Worm (Caenorhabditis elegans) whole organism, L4 larva: ENCODE measurements around the gene iglr-2.

Experiments
- D1046.2 ChIP-seq: fragments of 200-800 bp; sonication (Bioruptor generic); IDR thresholded peaks from 2 replicates; pipeline ENCODE4 v1.3.6; 2022; ENCODE audit warnings: missing genetic modification characterization, missing compliant biosample characterization
- F10B5.3 ChIP-seq: sonication (generic microtip); optimal IDR thresholded peaks from 2 replicates; lab custom pipeline; 2016; ENCODE audit warnings: mild to moderate bottlenecking, missing genetic modification characterization, missing compliant biosample characterization
- F37D6.2 ChIP-seq: sonication (generic microtip); optimal IDR thresholded peaks from 2 replicates; lab custom pipeline; 2016; ENCODE audit warnings: mild to moderate bottlenecking, missing genetic modification characterization, missing compliant biosample characterization
- F49E8.2 ChIP-seq: sonication (generic microtip); optimal IDR thresholded peaks from 2 replicates; lab custom pipeline; 2016; ENCODE audit warnings: missing compliant biosample characterization, mild to moderate bottlenecking, missing genetic modification characterization, borderline replicate concordance
- R02D3.7 ChIP-seq: fragments of 150-350 bp; sonication (generic microtip); optimal IDR thresholded peaks from 3 replicates; lab custom pipeline; 2014; ENCODE audit warnings: missing biosample characterization, missing genetic modification characterization
- T20F7.1 ChIP-seq: fragments of 200-800 bp; sonication (Bioruptor generic); optimal IDR thresholded peaks from 2 replicates; lab custom pipeline; 2018; ENCODE audit warnings: mild to moderate bottlenecking, missing genetic modification characterization, missing compliant biosample characterization
- aha-1 ChIP-seq: fragments of 150-350 bp; peaks from one replicate; lab custom pipeline; 2014; ENCODE audit warnings: missing biosample characterization, missing genetic modification characterization
- aly-2 ChIP-seq: sonication (generic microtip); optimal IDR thresholded peaks from 2 replicates; lab custom pipeline; 2018; ENCODE audit warnings: missing biosample characterization, missing genetic modification characterization
- ceh-20 ChIP-seq: fragments of 200-800 bp; sonication (Bioruptor generic); IDR thresholded peaks from 2 replicates; pipeline ENCODE4 v1.3.6; 2022; ENCODE audit warnings: missing genetic modification reagents, missing genetic modification characterization, missing compliant biosample characterization
- ceh-32 ChIP-seq: sonication (generic microtip); optimal IDR thresholded peaks from 2 replicates; lab custom pipeline; 2016; ENCODE audit warnings: mild to moderate bottlenecking, missing genetic modification characterization, missing compliant biosample characterization; ENCODE audit not compliant: poor library complexity
- cey-2 ChIP-seq: sonication (generic microtip); optimal IDR thresholded peaks from 3 replicates; lab custom pipeline; 2017; ENCODE audit warnings: missing genetic modification characterization, mild to moderate bottlenecking, missing compliant biosample characterization, antibody characterized with exemption, borderline replicate concordance; ENCODE audit not compliant: insufficient read depth
- daf-12 ChIP-seq: fragments of 150-350 bp; optimal IDR thresholded peaks from 2 replicates; lab custom pipeline; 2014; ENCODE audit warnings: missing biosample characterization, missing genetic modification reagents, missing genetic modification characterization
- daf-16 ChIP-seq, 3 experiments: sonication (generic microtip); optimal IDR thresholded peaks; 2 replicates each; lab custom pipeline; 2016 to 2017; ENCODE audit warnings: missing genetic modification characterization in 3 of 3, missing genetic modification reagents in 3 of 3, mild to moderate bottlenecking in 2 of 3, missing compliant biosample characterization in 2 of 3, missing biosample characterization in 1 of 3, moderate library complexity in 1 of 3
- dmd-6 ChIP-seq: fragments of 200-800 bp; sonication (Bioruptor generic); IDR thresholded peaks from 2 replicates; pipeline ENCODE4 v1.3.6; 2022; ENCODE audit warnings: missing genetic modification reagents, missing genetic modification characterization, missing compliant biosample characterization
- dmd-8 ChIP-seq: fragments of 200-800 bp; sonication (Bioruptor generic); IDR thresholded peaks from 2 replicates; pipeline ENCODE4 v1.3.6; 2022; ENCODE audit warnings: missing genetic modification characterization, missing compliant biosample characterization
- dmd-9 ChIP-seq: fragments of 200-800 bp; sonication (Bioruptor generic); IDR thresholded peaks from 2 replicates; pipeline ENCODE4 v1.3.6; 2022; ENCODE audit warnings: missing genetic modification reagents, missing genetic modification characterization, missing compliant biosample characterization
- dve-1 ChIP-seq: sonication (generic microtip); optimal IDR thresholded peaks from 2 replicates; lab custom pipeline; 2017; ENCODE audit warnings: antibody characterized with exemption, mild to moderate bottlenecking, missing genetic modification characterization, missing compliant biosample characterization; ENCODE audit not compliant: insufficient read depth
- fkh-10 ChIP-seq: fragments of 150-350 bp; optimal IDR thresholded peaks from 2 replicates; lab custom pipeline; 2014; ENCODE audit warnings: missing biosample characterization, missing genetic modification reagents, missing genetic modification characterization
- hlh-11 ChIP-seq: fragments of 200-800 bp; sonication (Bioruptor generic); optimal IDR thresholded peaks from 2 replicates; lab custom pipeline; 2018; ENCODE audit warnings: mild to moderate bottlenecking, missing genetic modification characterization, missing compliant biosample characterization
- hlh-30 ChIP-seq: sonication (generic microtip); optimal IDR thresholded peaks from 2 replicates; lab custom pipeline; 2017; ENCODE audit warnings: antibody characterized with exemption, mild to moderate bottlenecking, missing genetic modification characterization, missing compliant biosample characterization; ENCODE audit not compliant: insufficient read depth
- hmg-1.1 ChIP-seq: fragments of 200-800 bp; sonication (Bioruptor generic); IDR thresholded peaks from 2 replicates; pipeline ENCODE4 v1.3.6; 2022; ENCODE audit warnings: missing genetic modification reagents, missing genetic modification characterization, missing compliant biosample characterization
- lin-1 ChIP-seq: fragments of 200-800 bp; sonication (Bioruptor generic); IDR thresholded peaks from 2 replicates; pipeline ENCODE4 v1.3.6; 2022; ENCODE audit warnings: missing genetic modification reagents, missing genetic modification characterization, missing compliant biosample characterization
- lin-38 ChIP-seq: fragments of 200-800 bp; sonication (Bioruptor generic); IDR thresholded peaks from 2 replicates; pipeline ENCODE4 v1.3.6; 2022; ENCODE audit warnings: missing genetic modification reagents, missing genetic modification characterization, missing compliant biosample characterization
- madf-5 ChIP-seq, 2 experiments: fragments of 200-800 bp; sonication (Bioruptor generic); IDR thresholded peaks; 2 replicates each; pipeline ENCODE4 v1.3.6; 2022; ENCODE audit warnings: missing compliant biosample characterization in 2 of 2, missing genetic modification characterization in 2 of 2
- madf-9 ChIP-seq: fragments of 200-800 bp; sonication (Bioruptor generic); conservative IDR thresholded peaks from 2 replicates; pipeline ENCODE4 v1.3.6; 2022; ENCODE audit warnings: missing genetic modification reagents, missing genetic modification characterization, missing compliant biosample characterization
- mdt-29 ChIP-seq: fragments of 200-800 bp; sonication (Bioruptor generic); IDR thresholded peaks from 2 replicates; pipeline ENCODE4 v1.3.6; 2022; ENCODE audit warnings: missing genetic modification reagents, missing genetic modification characterization, missing compliant biosample characterization
- mep-1 ChIP-seq: fragments of 150-350 bp; sonication (generic microtip); optimal IDR thresholded peaks from 3 replicates; lab custom pipeline; 2014; ENCODE audit warnings: missing biosample characterization, missing genetic modification characterization
- mes-2 ChIP-seq: sonication (generic microtip); optimal IDR thresholded peaks from 2 replicates; lab custom pipeline; 2016; ENCODE audit warnings: missing genotype, mild to moderate bottlenecking, missing genetic modification characterization, missing compliant biosample characterization; ENCODE audit not compliant: poor library complexity, severe bottlenecking
- mxl-3 ChIP-seq: fragments of 200-800 bp; sonication (Bioruptor generic); optimal IDR thresholded peaks from 2 replicates; lab custom pipeline; 2018; ENCODE audit warnings: mild to moderate bottlenecking, missing genetic modification characterization, missing compliant biosample characterization
- nhr-102 ChIP-seq: sonication (generic microtip); optimal IDR thresholded peaks from 2 replicates; lab custom pipeline; 2016; ENCODE audit warnings: mild to moderate bottlenecking, missing genetic modification characterization, moderate library complexity, missing compliant biosample characterization
- nhr-11 ChIP-seq: fragments of 150-350 bp; optimal IDR thresholded peaks from 2 replicates; lab custom pipeline; 2014; ENCODE audit warnings: missing biosample characterization, missing genetic modification characterization
- nhr-111 ChIP-seq: fragments of 200-800 bp; sonication (Bioruptor generic); optimal IDR thresholded peaks from 2 replicates; lab custom pipeline; 2018; ENCODE audit warnings: mild to moderate bottlenecking, missing genetic modification characterization, missing compliant biosample characterization
- nhr-28 ChIP-seq: fragments of 150-350 bp; optimal IDR thresholded peaks from 2 replicates; lab custom pipeline; 2014; ENCODE audit warnings: missing biosample characterization, missing genetic modification characterization
- nhr-48 ChIP-seq: sonication (generic microtip); optimal IDR thresholded peaks from 2 replicates; lab custom pipeline; 2016; ENCODE audit warnings: mild to moderate bottlenecking, missing genetic modification characterization, missing compliant biosample characterization
- nhr-76 ChIP-seq: fragments of 150-350 bp; optimal IDR thresholded peaks from 2 replicates; lab custom pipeline; 2014; ENCODE audit warnings: missing biosample characterization, missing genetic modification characterization
- pqm-1 ChIP-seq: sonication (generic microtip); optimal IDR thresholded peaks from 2 replicates; lab custom pipeline; 2017; ENCODE audit warnings: missing biosample characterization, missing genetic modification characterization
- sdz-12 ChIP-seq: fragments of 200-800 bp; sonication (Bioruptor generic); optimal IDR thresholded peaks from 2 replicates; lab custom pipeline; 2018; ENCODE audit warnings: mild to moderate bottlenecking, missing genetic modification characterization, missing compliant biosample characterization
- set-16 ChIP-seq: fragments of 200-800 bp; sonication (Bioruptor generic); IDR thresholded peaks from 2 replicates; pipeline ENCODE4 v1.3.6; 2022; ENCODE audit warnings: missing genetic modification reagents, missing genetic modification characterization, missing compliant biosample characterization
- tag-97 ChIP-seq: fragments of 200-800 bp; sonication (Bioruptor generic); IDR thresholded peaks from 2 replicates; pipeline ENCODE4 v1.3.6; 2022; ENCODE audit warnings: missing genetic modification characterization, missing compliant biosample characterization
- unc-130 ChIP-seq: sonication (generic microtip); optimal IDR thresholded peaks from 2 replicates; lab custom pipeline; 2016; ENCODE audit warnings: missing genetic modification reagents, missing genetic modification characterization, missing compliant biosample characterization
- unc-62 ChIP-seq, 3 experiments: fragments of 150-350 bp in 1 of 3; sonication (generic microtip); optimal IDR thresholded peaks in 2 of 3; peaks in 1 of 3; 1 replicate in 1 of 3; 2 replicates in 2 of 3; lab custom pipeline; 2014 to 2017; ENCODE audit warnings: missing biosample characterization in 3 of 3, missing genetic modification characterization in 3 of 3, missing genetic modification reagents in 3 of 3, missing genotype in 1 of 3
- vab-7 ChIP-seq: fragments of 200-800 bp; sonication (Bioruptor generic); IDR thresholded peaks from 2 replicates; pipeline ENCODE4 v1.3.6; 2022; ENCODE audit warnings: missing genetic modification reagents, missing genetic modification characterization, missing compliant biosample characterization

Gene iglr-2

ce11 chrIII:8293260-8293659 lies 37.9 kb downstream of the iglr-2 start (continued):
- TF ChIP-seq ceh-32 (tag; lab: Kevin White, UChicago), result no peak
- TF ChIP-seq mdt-29 (GFP tag; lab: Robert Waterston, UW), result no peak
- TF ChIP-seq dmd-8, result no peak
- no peak for TF ChIP-seq vab-7 (GFP tag; lab: Robert Waterston, UW)
- no peak for TF ChIP-seq T20F7.1 (GFP tag; lab: Kevin White, UChicago)
- no peak for TF ChIP-seq lin-38 (GFP tag; lab: Robert Waterston, UW)
- TF ChIP-seq, all 104 proteins: peak for 7

ce11 chrIII:8291268-8292032 lies 39.7 kb downstream of the iglr-2 start:
- TF ChIP-seq daf-12 (tag; lab: Kevin White, UChicago), result no peak
- TF ChIP-seq F49E8.2, result no peak
- peak; percentile 74 for TF ChIP-seq dve-1
- no peak for TF ChIP-seq tag-97 (GFP tag; lab: Robert Waterston, UW)
- no peak for TF ChIP-seq dmd-9 (GFP tag; lab: Robert Waterston, UW)
- TF ChIP-seq pqm-1, result peak; percentile 99
- no peak for TF ChIP-seq sdz-12 (GFP tag; lab: Kevin White, UChicago)
- no peak for TF ChIP-seq nhr-111 (GFP tag; lab: Kevin White, UChicago)
- TF ChIP-seq hlh-11 (tag; lab: Kevin White, UChicago), result peak; percentile 66
- TF ChIP-seq hlh-30 (tag; lab: Kevin White, UChicago), result peak; percentile 2
- TF ChIP-seq D1046.2 (GFP tag; lab: Robert Waterston, UW), result no peak
- peak; percentile 74 for TF ChIP-seq nhr-28 (tag; lab: Kevin White, UChicago)
- no peak for TF ChIP-seq madf-5 (GFP tag; IDR thresholded peaks at IDR 0.05; lab: Robert Waterston, UW)
- peak; percentile 78 for TF ChIP-seq dmd-6 (GFP tag; lab: Robert Waterston, UW)
- no peak for TF ChIP-seq R02D3.7 (tag; lab: Kevin White, UChicago)
- peak; percentile 41 for TF ChIP-seq T20F7.1 (GFP tag; lab: Kevin White, UChicago)
- TF ChIP-seq lin-1 (GFP tag; lab: Robert Waterston, UW), result no peak
- no peak for TF ChIP-seq daf-16 (GFP tag; optimal IDR thresholded peaks at IDR 0.05; lab: Kevin White, UChicago)
- peak; percentile 55 for TF ChIP-seq daf-16 (tag; optimal IDR thresholded peaks at IDR 0.05; lab: Kevin White, UChicago)

ce11 chrIII:8289181-8289580 lies 41.9 kb downstream of the iglr-2 start:
- TF ChIP-seq F10B5.3 (tag; lab: Kevin White, UChicago) (no peak), nhr-102 (no peak), nhr-48 (tag; lab: Kevin White, UChicago) (no peak), unc-130 (no peak), unc-62 (GFP tag; optimal IDR thresholded peaks at IDR 0.05 in 1 of 2; lab: Kevin White, UChicago) (no peak), unc-62 (tag; optimal IDR thresholded peaks at IDR 0.05; lab: Kevin White, UChicago) (no peak), cey-2 (no peak), madf-9 (GFP tag; lab: Robert Waterston, UW) (no peak), fkh-10 (GFP tag; lab: Kevin White, UChicago) (no peak), nhr-111 (GFP tag; lab: Kevin White, UChicago) (no peak), mxl-3 (no peak)

ce11 chrIII:8287519-8287918 lies 43.6 kb downstream of the iglr-2 start:
- TF ChIP-seq aha-1 (tag; lab: Kevin White, UChicago) (peak; percentile 94), mep-1 (tag; lab: Kevin White, UChicago) (peak; percentile 9), hlh-11 (tag; lab: Kevin White, UChicago) (peak; percentile 57), F10B5.3 (tag; lab: Kevin White, UChicago) (no peak), set-16 (GFP tag; lab: Robert Waterston, UW) (no peak), aly-2 (no peak), hlh-30 (tag; lab: Kevin White, UChicago) (peak; percentile 3), nhr-11 (tag; lab: Kevin White, UChicago) (peak; percentile 3), cey-2 (no peak), unc-62 (GFP tag; optimal IDR thresholded peaks at IDR 0.05 in 1 of 2; lab: Kevin White, UChicago) (peak in 1 of 2 experiments; percentile 86), unc-62 (tag; optimal IDR thresholded peaks at IDR 0.05; lab: Kevin White, UChicago) (no peak), mes-2 (tag; lab: Kevin White, UChicago) (peak; percentile 37), nhr-76 (no peak), F37D6.2 (tag; lab: Kevin White, UChicago) (peak; percentile 10), hmg-1.1 (GFP tag; lab: Robert Waterston, UW) (peak; percentile 26; the same call in 1 of the 2 replicates), ceh-20 (GFP tag; lab: Robert Waterston, UW) (peak; percentile 55; the same call in 1 of the 2 replicates)
